Worm (Caenorhabditis elegans): ENCODE data around the gene sre-48.
"Not testable (repeated sequence)": the region's sequence is repeated elsewhere in the genome, so short reads cannot be mapped to it uniquely, and the experiment has no call there.

Gene sre-48

ce11 chrII:13972199-13972598, 7.5 kb downstream of the sre-48 start:
- TF ChIP-seq aha-1 (tag) (peak; percentile 87), Y105C5A.15 (GFP tag; IDR thresholded peaks at IDR 0.05) (no peak), snpc-4 (tag; optimal IDR thresholded peaks at IDR 0.05) (no peak), R02D3.7 (tag; optimal IDR thresholded peaks at IDR 0.05) (no peak), F26F4.8 (GFP tag; conservative IDR thresholded peaks at IDR 0.05) (no peak), cey-2 (tag; optimal IDR thresholded peaks at IDR 0.05; ENCODE audit: borderline replicate concordance, insufficient read depth) (no peak), snpc-1.2 (GFP tag; IDR thresholded peaks at IDR 0.05) (no peak), egl-43 (GFP tag; IDR thresholded peaks at IDR 0.05) (0 out of 2 replicates have a peak, but pooled peaks have one; percentile 32), dmd-8 (GFP tag; IDR thresholded peaks at IDR 0.05) (no peak), ceh-28 (tag; optimal IDR thresholded peaks at IDR 0.05) (no peak), nhr-42 (GFP tag; IDR thresholded peaks at IDR 0.05) (peak; percentile 54), skn-1 (tag; optimal IDR thresholded peaks at IDR 0.05) (no peak), set-16 (GFP tag; IDR thresholded peaks at IDR 0.05) (peak; percentile 82)

- no peak for TF ChIP-seq pqm-1 (tag; optimal IDR thresholded peaks at IDR 0.05)
- no peak for TF ChIP-seq rbr-2 (tag; optimal IDR thresholded peaks at IDR 0.05)
- TF ChIP-seq lin-39 (tag; optimal IDR thresholded peaks at IDR 0.05): no peak
- TF ChIP-seq T26A8.4 (GFP tag; IDR thresholded peaks at IDR 0.05): no peak
- no peak for TF ChIP-seq nhr-25 (tag; optimal IDR thresholded peaks at IDR 0.05; ENCODE audit: borderline replicate concordance, insufficient read depth)
- no peak for TF ChIP-seq ZK546.5 (tag; optimal IDR thresholded peaks at IDR 0.05)
- no peak for TF ChIP-seq ces-1 (GFP tag; optimal IDR thresholded peaks at IDR 0.05)
- TF ChIP-seq mep-1 (tag; optimal IDR thresholded peaks at IDR 0.05): no peak
- no peak for TF ChIP-seq Y5F2A.4 (GFP tag; optimal IDR thresholded peaks at IDR 0.05)
- TF ChIP-seq fos-1 (tag; optimal IDR thresholded peaks at IDR 0.05): no peak
Observed at ce11 chrII:13968979-13969378, 10.7 kb downstream of the sre-48 start, which contains the start of gene sre-43. Gene sre-43 (minus strand): TSS chrII:13969079.

DNA sequence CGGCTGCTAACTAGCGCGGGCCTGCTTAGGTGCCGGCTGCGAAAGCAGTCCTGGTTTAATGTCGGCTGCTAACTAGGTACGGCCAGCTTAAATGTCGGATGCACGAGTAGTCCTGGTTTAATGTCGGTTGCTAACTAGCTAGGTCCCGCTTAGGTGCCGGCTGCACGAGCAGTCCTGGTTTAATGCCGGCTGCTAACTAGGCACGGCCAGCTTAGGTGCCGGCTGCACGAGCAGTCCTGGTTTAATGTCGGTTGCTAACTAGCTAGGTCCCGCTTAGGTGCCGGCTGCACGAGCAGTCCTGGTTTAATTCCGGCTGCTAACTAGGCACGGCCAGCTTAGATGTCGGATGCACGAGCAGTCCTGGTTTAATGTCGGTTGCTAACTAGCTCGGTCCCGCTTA, 11.7 kb downstream of the sre-48 start:
- TF ChIP-seq unc-62 (GFP tag; optimal IDR thresholded peaks at IDR 0.05 in 1 of 2) (peak in 1 of 2 experiments; percentile 89), set-16 (GFP tag; IDR thresholded peaks at IDR 0.05) (peak; percentile 47; the same call in 1 of the 2 replicates), nhr-42 (GFP tag; IDR thresholded peaks at IDR 0.05) (0 out of 2 replicates have a peak, but pooled peaks have one; percentile 25)
- TF ChIP-seq unc-62 (tag; optimal IDR thresholded peaks at IDR 0.05): not testable (repeated sequence)

- no peak for TF ChIP-seq ztf-7 (tag; optimal IDR thresholded peaks at IDR 0.05)
- no peak for TF ChIP-seq ces-1 (GFP tag; optimal IDR thresholded peaks at IDR 0.05)
- TF ChIP-seq R02D3.7 (tag; optimal IDR thresholded peaks at IDR 0.05): no peak
- TF ChIP-seq duxl-1 (tag; optimal IDR thresholded peaks at IDR 0.05; ENCODE audit: poor library complexity): no peak
- TF ChIP-seq jun-1 (tag; optimal IDR thresholded peaks at IDR 0.05): no peak
- no peak for TF ChIP-seq tra-1 (GFP tag; IDR thresholded peaks at IDR 0.05)
- no peak for TF ChIP-seq daf-19 (GFP tag; conservative IDR thresholded peaks at IDR 0.05)
- TF ChIP-seq mxl-2 (GFP tag; conservative IDR thresholded peaks at IDR 0.05): no peak
- no peak for TF ChIP-seq Y105C5A.15 (GFP tag; IDR thresholded peaks at IDR 0.05)
- no peak for TF ChIP-seq nhr-6 (tag; optimal IDR thresholded peaks at IDR 0.05)
- no peak for TF ChIP-seq mes-2 (tag; optimal IDR thresholded peaks at IDR 0.05; ENCODE audit: poor library complexity, severe bottlenecking)
- no peak for TF ChIP-seq daf-16 (GFP tag; optimal IDR thresholded peaks at IDR 0.05)
- TF ChIP-seq daf-16 (tag; optimal IDR thresholded peaks at IDR 0.05): no peak
- TF ChIP-seq mep-1 (tag; optimal IDR thresholded peaks at IDR 0.05): no peak
- TF ChIP-seq gei-8 (GFP tag; optimal IDR thresholded peaks at IDR 0.05): no peak
Observed at ce11 chrII:13966242-13966641, 13.4 kb downstream of the sre-48 start, which contains the start of gene W07G1.7. Gene W07G1.7 (minus strand): TSS chrII:13966342.
